Worm (Caenorhabditis elegans) whole organism, L2 larva: Measurements from ENCODE around the gene cutl-12.

Experiments
- C34F6.9 ChIP-seq: fragments of 150-350 bp; optimal IDR thresholded peaks from 2 replicates; lab custom pipeline; 2014; ENCODE audit warnings: missing biosample characterization, missing genetic modification characterization
- F13H6.1 ChIP-seq: sonication (generic microtip); optimal IDR thresholded peaks from 2 replicates; lab custom pipeline; 2016; ENCODE audit warnings: missing genetic modification characterization, missing compliant biosample characterization
- R02D3.7 ChIP-seq: fragments of 150-350 bp; optimal IDR thresholded peaks from 2 replicates; lab custom pipeline; 2014; ENCODE audit warnings: missing biosample characterization, missing genetic modification characterization
- Y55F3AM.14 ChIP-seq: fragments of 200-800 bp; sonication (Bioruptor generic); optimal IDR thresholded peaks from 2 replicates; lab custom pipeline; 2018; ENCODE audit warnings: mild to moderate bottlenecking, missing genetic modification characterization, missing compliant biosample characterization
- alr-1 ChIP-seq: fragments of 150-350 bp; optimal IDR thresholded peaks from 2 replicates; lab custom pipeline; 2014; ENCODE audit warnings: missing biosample characterization, missing genetic modification characterization
- ama-1 ChIP-seq: fragments of 150-350 bp; optimal IDR thresholded peaks from 2 replicates; lab custom pipeline; 2018; ENCODE audit warnings: inconsistent platforms
- blmp-1 ChIP-seq: sonication (generic microtip); optimal IDR thresholded peaks from 2 replicates; lab custom pipeline; 2017; ENCODE audit warnings: missing genetic modification characterization, mild to moderate bottlenecking, missing compliant biosample characterization, antibody characterized with exemption, moderate library complexity; ENCODE audit not compliant: insufficient read depth
- ceh-16 ChIP-seq: fragments of 150-350 bp; optimal IDR thresholded peaks from 2 replicates; lab custom pipeline; 2014; ENCODE audit warnings: missing biosample characterization, missing genetic modification characterization
- ceh-82 ChIP-seq: fragments of 150-350 bp; optimal IDR thresholded peaks from 2 replicates; lab custom pipeline; 2014; ENCODE audit warnings: missing biosample characterization, missing genetic modification characterization
- crh-2 ChIP-seq: sonication (generic microtip); optimal IDR thresholded peaks from 2 replicates; lab custom pipeline; 2017; ENCODE audit warnings: missing biosample characterization, missing genetic modification characterization
- egl-27 ChIP-seq: sonication (generic microtip); optimal IDR thresholded peaks from 3 replicates; lab custom pipeline; 2017; ENCODE audit warnings: missing biosample characterization, missing genetic modification reagents, missing genetic modification characterization
- elt-1 ChIP-seq: fragments of 150-350 bp; optimal IDR thresholded peaks from 2 replicates; lab custom pipeline; 2014; ENCODE audit warnings: missing biosample characterization, missing genetic modification characterization
- elt-3 ChIP-seq: sonication (generic microtip); optimal IDR thresholded peaks from 2 replicates; lab custom pipeline; 2017; ENCODE audit warnings: missing biosample characterization, missing genetic modification characterization
- fos-1 ChIP-seq: fragments of 150-350 bp; optimal IDR thresholded peaks from 2 replicates; lab custom pipeline; 2014; ENCODE audit warnings: missing biosample characterization, missing genetic modification characterization
- gmeb-1 ChIP-seq: fragments of 150-350 bp; optimal IDR thresholded peaks from 2 replicates; lab custom pipeline; 2014; ENCODE audit warnings: missing biosample characterization, missing genetic modification characterization
- lin-11 ChIP-seq: fragments of 150-350 bp; sonication (generic microtip); optimal IDR thresholded peaks from 2 replicates; lab custom pipeline; 2014; ENCODE audit warnings: missing biosample characterization, missing genetic modification characterization, inconsistent platforms, mixed read lengths
- lin-13 ChIP-seq: fragments of 150-350 bp; optimal IDR thresholded peaks from 2 replicates; lab custom pipeline; 2014; ENCODE audit warnings: missing biosample characterization, missing genetic modification reagents, missing genetic modification characterization
- lin-39 ChIP-seq: fragments of 150-350 bp; optimal IDR thresholded peaks from 2 replicates; lab custom pipeline; 2014; ENCODE audit warnings: missing biosample characterization, missing genetic modification reagents, missing genetic modification characterization
- lsy-2 ChIP-seq, 2 experiments: fragments of 150-350 bp in 1 of 2; sonication (generic microtip) in 1 of 2; optimal IDR thresholded peaks; 2 replicates each; lab custom pipeline; 2014 to 2017; ENCODE audit warnings: missing biosample characterization in 2 of 2, missing genetic modification characterization in 2 of 2
- mab-5 ChIP-seq: fragments of 150-350 bp; optimal IDR thresholded peaks from 2 replicates; lab custom pipeline; 2014; ENCODE audit warnings: missing biosample characterization, missing genetic modification characterization
- mbf-1 ChIP-seq: sonication (generic microtip); optimal IDR thresholded peaks from 2 replicates; lab custom pipeline; 2017; ENCODE audit warnings: missing biosample characterization, missing genetic modification characterization
- mdl-1 ChIP-seq, 2 experiments: fragments of 150-350 bp in 1 of 2; sonication (generic microtip) in 1 of 2; optimal IDR thresholded peaks; 2 replicates each; lab custom pipeline; 2017; ENCODE audit warnings: missing biosample characterization in 2 of 2, missing genetic modification characterization in 2 of 2
- nhr-11 ChIP-seq: fragments of 150-350 bp; optimal IDR thresholded peaks from 2 replicates; lab custom pipeline; 2014; ENCODE audit warnings: missing biosample characterization, missing genetic modification characterization
- nhr-12 ChIP-seq: fragments of 150-350 bp; optimal IDR thresholded peaks from 2 replicates; lab custom pipeline; 2014; ENCODE audit warnings: missing biosample characterization, missing genetic modification characterization
- nhr-129 ChIP-seq: fragments of 150-350 bp; optimal IDR thresholded peaks from 2 replicates; lab custom pipeline; 2014; ENCODE audit warnings: missing biosample characterization, missing genetic modification characterization
- nhr-23 ChIP-seq: fragments of 150-350 bp; optimal IDR thresholded peaks from 2 replicates; lab custom pipeline; 2014; ENCODE audit warnings: missing biosample characterization, missing genetic modification reagents, missing genetic modification characterization
- nhr-237 ChIP-seq: fragments of 150-350 bp; optimal IDR thresholded peaks from 2 replicates; lab custom pipeline; 2014; ENCODE audit warnings: missing biosample characterization, missing genetic modification characterization
- nhr-25 ChIP-seq: fragments of 150-350 bp; sonication (generic microtip); optimal IDR thresholded peaks from 3 replicates; lab custom pipeline; 2014; ENCODE audit warnings: missing biosample characterization, missing genetic modification characterization
- nhr-6 ChIP-seq: fragments of 150-350 bp; optimal IDR thresholded peaks from 2 replicates; lab custom pipeline; 2014; ENCODE audit warnings: missing biosample characterization, missing genetic modification characterization
- nhr-77 ChIP-seq: fragments of 150-350 bp; optimal IDR thresholded peaks from 2 replicates; lab custom pipeline; 2014; ENCODE audit warnings: missing biosample characterization, missing genetic modification characterization
- peb-1 ChIP-seq: fragments of 150-350 bp; optimal IDR thresholded peaks from 2 replicates; lab custom pipeline; 2014; ENCODE audit warnings: missing biosample characterization, missing genetic modification characterization
- sem-4 ChIP-seq: fragments of 150-350 bp; optimal IDR thresholded peaks from 2 replicates; lab custom pipeline; 2014; ENCODE audit warnings: missing biosample characterization, missing genetic modification reagents, missing genetic modification characterization
- skn-1 ChIP-seq: sonication (generic microtip); optimal IDR thresholded peaks from 2 replicates; lab custom pipeline; 2017; ENCODE audit warnings: missing biosample characterization, missing genetic modification characterization
- sma-3 ChIP-seq: sonication (generic microtip); optimal IDR thresholded peaks from 2 replicates; lab custom pipeline; 2016; ENCODE audit warnings: missing genetic modification reagents, missing genetic modification characterization, missing compliant biosample characterization
- sma-9 ChIP-seq, 2 experiments: fragments of 150-350 bp in 1 of 2; sonication (generic microtip) in 1 of 2; optimal IDR thresholded peaks; 2 replicates each; lab custom pipeline; 2014 to 2016; ENCODE audit warnings: missing genetic modification characterization in 2 of 2, mild to moderate bottlenecking in 1 of 2, missing biosample characterization in 1 of 2, missing compliant biosample characterization in 1 of 2, missing genetic modification reagents in 1 of 2, moderate library complexity in 1 of 2
- snpc-4 ChIP-seq: fragments of 150-350 bp; optimal IDR thresholded peaks from 2 replicates; lab custom pipeline; 2014; ENCODE audit warnings: missing biosample characterization, missing genetic modification characterization
- unc-39 ChIP-seq: fragments of 150-350 bp; optimal IDR thresholded peaks from 2 replicates; lab custom pipeline; 2014; ENCODE audit warnings: missing biosample characterization, missing genetic modification characterization
- unc-55 ChIP-seq: fragments of 150-350 bp; sonication (generic microtip); optimal IDR thresholded peaks from 3 replicates; lab custom pipeline; 2014; ENCODE audit warnings: missing biosample characterization, missing genetic modification reagents, missing genetic modification characterization
- zag-1 ChIP-seq: fragments of 150-350 bp; optimal IDR thresholded peaks from 2 replicates; lab custom pipeline; 2014; ENCODE audit warnings: missing biosample characterization, missing genetic modification characterization
- ztf-11 ChIP-seq: sonication (generic microtip); optimal IDR thresholded peaks from 2 replicates; lab custom pipeline; 2017; ENCODE audit warnings: missing biosample characterization, missing genetic modification characterization
- ztf-4 ChIP-seq: fragments of 150-350 bp; optimal IDR thresholded peaks from 2 replicates; lab custom pipeline; 2014; ENCODE audit warnings: missing biosample characterization, missing genetic modification characterization

cutl-12 gene

ce11 chrII:8590684-8591083 lies 43.6 kb downstream of the cutl-12 start, which contains the start of gene aptf-4:
Gene aptf-4, plus strand, starts transcription at chrII:8590984.
- TF ChIP-seq nhr-6 (tag; lab: Kevin White, UChicago) (no peak), unc-55 (peak; percentile 26)

DNA sequence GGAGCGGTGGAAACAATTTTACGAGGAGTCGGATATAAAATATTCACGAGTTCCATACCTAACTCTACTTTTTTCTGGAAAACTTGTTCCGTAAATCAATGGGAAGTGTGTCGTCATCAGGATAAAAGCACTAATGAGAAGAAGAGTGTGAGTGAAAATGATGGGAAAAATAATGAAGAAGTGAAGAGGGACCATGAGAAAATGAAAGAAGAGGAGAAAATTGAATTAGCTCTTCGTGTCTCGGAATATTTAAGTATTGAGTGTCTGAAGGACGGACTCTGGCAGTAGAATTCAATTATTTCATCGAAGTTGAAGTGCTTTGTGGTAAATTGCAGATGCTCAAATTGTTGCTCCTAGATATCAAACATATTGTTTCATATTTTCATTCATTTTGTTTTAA lies 45.1 kb downstream of the cutl-12 start:
- TF ChIP-seq ceh-82 (tag; lab: Kevin White, UChicago) (no peak), sma-9 (GFP tag; optimal IDR thresholded peaks at IDR 0.05; lab: Kevin White, UChicago) (peak; percentile 38), sma-9 (tag; optimal IDR thresholded peaks at IDR 0.05; lab: Kevin White, UChicago) (no peak), snpc-4 (tag; lab: Kevin White, UChicago) (no peak), C34F6.9 (tag; lab: Kevin White, UChicago) (peak; percentile 49), crh-2 (tag; lab: Kevin White, UChicago) (peak; percentile 35), unc-55 (peak; percentile 17), lsy-2 (tag; optimal IDR thresholded peaks at IDR 0.05; lab: Kevin White, UChicago) (peak in 1 of 2 experiments; percentile 39), skn-1 (tag; lab: Kevin White, UChicago) (no peak), Y55F3AM.14 (GFP tag; lab: Kevin White, UChicago) (no peak), zag-1 (tag; lab: Kevin White, UChicago) (peak; percentile 40)
- TF ChIP-seq, all 48 proteins: peak for 6

DNA sequence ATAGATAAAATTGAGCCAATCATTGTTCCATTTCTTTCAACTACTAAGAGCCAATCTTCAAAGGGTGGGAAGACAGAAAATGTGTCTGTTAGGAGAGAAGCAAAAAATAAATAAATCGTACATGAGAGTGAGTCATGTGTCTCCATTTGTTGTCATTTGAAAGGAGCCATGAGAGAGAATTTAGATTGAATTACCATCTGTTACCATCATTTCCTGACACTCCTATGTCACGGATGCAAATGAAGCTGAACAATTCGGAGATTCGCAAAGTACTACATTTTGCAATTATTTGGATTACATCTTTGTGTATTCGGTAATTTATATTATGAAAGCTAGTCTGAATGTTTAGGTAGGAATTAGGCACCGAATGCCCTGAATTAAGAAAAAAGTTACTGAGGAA lies 45.8 kb downstream of the cutl-12 start:
- TF ChIP-seq ama-1 (lab: Kevin White, UChicago) (no peak), lin-39 (tag; lab: Kevin White, UChicago) (peak; percentile 16)
- TF ChIP-seq, all 48 proteins: peak for 1

- no peak for TF ChIP-seq lin-13 (GFP tag; lab: Kevin White, UChicago)
- TF ChIP-seq zag-1 (tag; lab: Kevin White, UChicago): peak; percentile 28
- TF ChIP-seq skn-1 (tag; lab: Kevin White, UChicago): no peak
- no peak for TF ChIP-seq nhr-77 (tag; lab: Kevin White, UChicago)
- TF ChIP-seq F13H6.1 (tag; lab: Kevin White, UChicago): peak; percentile 11
- peak; percentile 21 for TF ChIP-seq nhr-129 (tag; lab: Kevin White, UChicago)
- TF ChIP-seq sem-4 (tag; lab: Kevin White, UChicago): peak; percentile 29
- TF ChIP-seq lsy-2 (tag; optimal IDR thresholded peaks at IDR 0.05; lab: Kevin White, UChicago): peak in 1 of 2 experiments; percentile 18
- TF ChIP-seq unc-55: peak; percentile 70
Observed at ce11 chrII:8587660-8588230, 46.5 kb downstream of the cutl-12 start.

DNA sequence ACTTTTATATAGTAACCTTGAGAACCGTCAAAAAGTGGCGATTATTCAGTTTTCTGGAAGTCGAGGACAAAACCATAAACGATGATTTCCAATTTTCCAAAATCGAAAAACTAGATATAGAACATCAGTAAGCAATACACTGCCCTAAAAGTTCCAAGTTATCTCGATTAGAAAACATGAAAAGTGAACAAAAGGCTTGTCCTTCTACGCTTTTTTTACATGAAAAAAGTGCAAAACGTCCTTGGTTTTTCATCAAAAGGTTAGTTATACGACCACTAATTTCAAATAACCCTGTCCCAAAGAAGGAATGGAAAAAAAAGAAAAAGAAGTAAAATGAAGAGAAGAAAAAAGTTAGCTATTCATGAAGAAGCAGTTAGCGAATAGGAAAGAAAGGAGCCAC lies 48.4 kb downstream of the cutl-12 start:
- no peak for TF ChIP-seq nhr-11 (tag; lab: Kevin White, UChicago)
- TF ChIP-seq nhr-23 (tag; lab: Kevin White, UChicago): no peak
- TF ChIP-seq lin-39 (tag; lab: Kevin White, UChicago): no peak
- no peak for TF ChIP-seq alr-1 (tag; lab: Kevin White, UChicago)
- no peak for TF ChIP-seq ceh-16 (tag; lab: Kevin White, UChicago)
- TF ChIP-seq mdl-1 (tag; optimal IDR thresholded peaks at IDR 0.05; lab: Kevin White, UChicago): no peak
- no peak for TF ChIP-seq blmp-1 (tag; lab: Kevin White, UChicago)
- TF ChIP-seq sma-9 (GFP tag; optimal IDR thresholded peaks at IDR 0.05; lab: Kevin White, UChicago): no peak
- no peak for TF ChIP-seq sma-9 (tag; optimal IDR thresholded peaks at IDR 0.05; lab: Kevin White, UChicago)
- TF ChIP-seq nhr-25 (tag; lab: Kevin White, UChicago): no peak
- TF ChIP-seq ztf-11 (tag; lab: Kevin White, UChicago): no peak
- no peak for TF ChIP-seq snpc-4 (tag; lab: Kevin White, UChicago)
- no peak for TF ChIP-seq ztf-4 (tag; lab: Kevin White, UChicago)
- no peak for TF ChIP-seq fos-1
- no peak for TF ChIP-seq mab-5 (tag; lab: Kevin White, UChicago)
- TF ChIP-seq unc-55: no peak
- no peak for TF ChIP-seq sma-3

DNA sequence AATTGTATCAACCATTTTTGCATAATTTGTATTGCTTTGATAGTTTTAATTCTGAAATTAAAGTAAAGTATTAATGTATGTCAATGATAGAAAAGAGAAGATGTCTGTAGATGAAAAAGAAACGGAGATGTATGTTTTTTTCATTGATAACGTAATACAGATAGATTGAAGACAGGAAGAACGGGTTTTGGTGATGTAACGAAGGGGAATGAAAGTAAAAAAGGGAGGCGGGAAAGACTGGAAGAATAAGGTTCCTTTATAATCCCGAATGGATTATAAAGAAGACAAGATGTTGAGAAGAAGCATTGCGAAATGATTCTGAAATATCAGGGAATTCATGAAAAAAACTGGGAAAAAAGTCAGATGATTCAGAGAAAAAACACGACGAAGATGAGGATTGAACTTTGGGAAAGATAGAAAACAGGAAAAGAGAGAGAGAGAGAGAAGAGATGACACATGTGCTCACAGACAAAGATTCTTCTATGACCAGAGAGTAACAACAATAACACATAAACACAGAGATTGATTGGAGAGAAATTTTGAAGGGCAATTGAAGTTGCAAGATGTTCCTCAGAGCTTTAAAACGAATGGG lies 49.2 kb downstream of the cutl-12 start, which contains the start of gene F54C9.11:
Gene F54C9.11 (minus strand): TSS at position 51 of the 592 bp plus-strand sequence.
- no peak for TF ChIP-seq R02D3.7 (tag; lab: Kevin White, UChicago)
- TF ChIP-seq gmeb-1 (tag; lab: Kevin White, UChicago): no peak
- TF ChIP-seq nhr-77 (tag; lab: Kevin White, UChicago): no peak
- TF ChIP-seq lin-39 (tag; lab: Kevin White, UChicago): no peak
- TF ChIP-seq nhr-11 (tag; lab: Kevin White, UChicago): no peak
- TF ChIP-seq elt-3 (tag; lab: Kevin White, UChicago): no peak
- TF ChIP-seq nhr-129 (tag; lab: Kevin White, UChicago): peak; percentile 63
- no peak for TF ChIP-seq elt-1 (tag; lab: Kevin White, UChicago)
- no peak for TF ChIP-seq peb-1 (tag; lab: Kevin White, UChicago)
- no peak for TF ChIP-seq nhr-12 (tag; lab: Kevin White, UChicago)
- no peak for TF ChIP-seq nhr-237 (tag; lab: Kevin White, UChicago)
- no peak for TF ChIP-seq F13H6.1 (tag; lab: Kevin White, UChicago)
- no peak for TF ChIP-seq unc-39 (tag; lab: Kevin White, UChicago)
- TF ChIP-seq egl-27: no peak
- peak; percentile 45 for TF ChIP-seq ztf-4 (tag; lab: Kevin White, UChicago)
- no peak for TF ChIP-seq mbf-1
- TF ChIP-seq sma-3: no peak
- TF ChIP-seq blmp-1 (tag; lab: Kevin White, UChicago): no peak
- TF ChIP-seq lin-11 (tag; lab: Kevin White, UChicago): no peak
